Fruit fly (Drosophila melanogaster) whole organism, embryonic: ENCODE results near the gene CG1971.

Experiments used
- CG10565 ChIP-seq: fragments of 200-800 bp; sonication (Bioruptor generic); optimal IDR thresholded peaks from 3 replicates; lab custom pipeline; 2016; ENCODE audit warnings: missing biosample characterization, mild to moderate bottlenecking, missing genetic modification characterization
- CG11695 ChIP-seq: fragments of 200-800 bp; sonication (Bioruptor generic); IDR thresholded peaks from 3 replicates; pipeline ENCODE4 v1.3.6; 2022; ENCODE audit warnings: missing biosample characterization, missing genetic modification characterization
- CG13287 ChIP-seq: fragments of 200-800 bp; sonication (Bioruptor generic); IDR thresholded peaks from 2 replicates; pipeline ENCODE4 v1.3.6; 2022; ENCODE audit warnings: missing biosample characterization, missing genetic modification characterization; ENCODE audit not compliant: partially characterized antibody
- CG14050 ChIP-seq: fragments of 200-800 bp; sonication (Bioruptor generic); IDR thresholded peaks from 3 replicates; pipeline ENCODE4 v1.3.6; 2022; ENCODE audit warnings: missing biosample characterization, missing genetic modification characterization
- CG14667 ChIP-seq: fragments of 200-800 bp; sonication (Bioruptor generic); IDR thresholded peaks from 2 replicates; pipeline ENCODE4 v1.3.6; 2022; ENCODE audit warnings: missing biosample characterization, missing genetic modification characterization
- CG1529 ChIP-seq: fragments of 200-800 bp; sonication (Bioruptor generic); optimal IDR thresholded peaks from 3 replicates; lab custom pipeline; 2018; ENCODE audit warnings: missing biosample characterization, missing genetic modification characterization
- CG17361 ChIP-seq: fragments of 200-800 bp; sonication (Bioruptor generic); IDR thresholded peaks from 3 replicates; pipeline ENCODE4 v1.3.6; 2022; ENCODE audit warnings: missing biosample characterization, missing genetic modification characterization
- CG17829 ChIP-seq: fragments of 200-800 bp; optimal IDR thresholded peaks from 2 replicates; lab custom pipeline; 2019; ENCODE audit warnings: missing biosample characterization, mild to moderate bottlenecking, missing genetic modification characterization, moderate library complexity
- CG2116 ChIP-seq: fragments of 200-800 bp; sonication (Bioruptor generic); optimal IDR thresholded peaks from 3 replicates; lab custom pipeline; 2018; ENCODE audit warnings: missing biosample characterization, mild to moderate bottlenecking, missing genetic modification characterization
- CG31365 ChIP-seq: fragments of 200-800 bp; sonication (Bioruptor generic); optimal IDR thresholded peaks from 2 replicates; lab custom pipeline; 2018; ENCODE audit warnings: missing biosample characterization, mild to moderate bottlenecking, missing genetic modification characterization
- CG31441 ChIP-seq: fragments of 200-800 bp; sonication (Bioruptor generic); IDR thresholded peaks from 2 replicates; pipeline ENCODE4 v1.3.6; 2022; ENCODE audit warnings: missing biosample characterization, missing genetic modification characterization
- CG42726 ChIP-seq: fragments of 200-800 bp; sonication (Bioruptor generic); IDR thresholded peaks from 2 replicates; pipeline ENCODE4 v1.3.6; 2022; ENCODE audit warnings: missing biosample characterization, missing genetic modification characterization; ENCODE audit not compliant: partially characterized antibody
- CG8765 ChIP-seq: fragments of 200-800 bp; sonication (Bioruptor generic); IDR thresholded peaks from 2 replicates; pipeline ENCODE4 v1.3.6; 2022; ENCODE audit warnings: missing biosample characterization, missing genetic modification characterization
- D19B ChIP-seq: fragments of 200-800 bp; sonication (Bioruptor generic); optimal IDR thresholded peaks from 2 replicates; lab custom pipeline; 2017; ENCODE audit warnings: missing biosample characterization, mild to moderate bottlenecking, missing genetic modification characterization
- Dref ChIP-seq: fragments of 200-800 bp; sonication (Bioruptor generic); IDR thresholded peaks from 2 replicates; pipeline ENCODE4 v1.3.6; 2022; ENCODE audit warnings: missing biosample characterization, missing genetic modification characterization
- H2.0 ChIP-seq: fragments of 200-800 bp; sonication (Bioruptor generic); IDR thresholded peaks from 2 replicates; pipeline ENCODE4 v1.3.6; 2022; ENCODE audit warnings: missing biosample characterization, missing genetic modification characterization
- Hr51 ChIP-seq, 2 experiments: fragments of 200-800 bp; sonication (Bioruptor generic); optimal IDR thresholded peaks; 2 replicates in 1 of 2; 3 replicates in 1 of 2; lab custom pipeline; 2016 to 2018; ENCODE audit warnings: missing biosample characterization in 2 of 2, missing genetic modification characterization in 2 of 2, mild to moderate bottlenecking in 1 of 2, moderate library complexity in 1 of 2
- MESR4 ChIP-seq: fragments of 200-800 bp; sonication (Bioruptor generic); optimal IDR thresholded peaks from 2 replicates; lab custom pipeline; 2018; ENCODE audit warnings: missing biosample characterization, mild to moderate bottlenecking, missing genetic modification characterization, moderate library complexity
- Ptx1 ChIP-seq: fragments of 200-800 bp; sonication (Bioruptor generic); IDR thresholded peaks from 2 replicates; pipeline ENCODE4 v1.3.6; 2022; ENCODE audit warnings: missing biosample characterization, missing genetic modification characterization
- Spps ChIP-seq: fragments of 200-800 bp; sonication (Bioruptor generic); optimal IDR thresholded peaks from 2 replicates; lab custom pipeline; 2018; ENCODE audit warnings: missing biosample characterization, mild to moderate bottlenecking, missing genetic modification characterization
- Trl ChIP-seq, 3 experiments: fragments of >200 bp in 2 of 3; fragments of 200-800 bp in 1 of 3; sonication (Bioruptor generic) in 1 of 3; optimal IDR thresholded peaks; 2 replicates in 1 of 3; 3 replicates in 2 of 3; lab custom pipeline; 2016 to 2017; ENCODE audit warnings: missing biosample characterization in 1 of 3, missing genetic modification characterization in 1 of 3
- Vsx1 ChIP-seq: fragments of 200-800 bp; sonication (Bioruptor generic); optimal IDR thresholded peaks from 2 replicates; lab custom pipeline; 2017; ENCODE audit warnings: missing biosample characterization, mild to moderate bottlenecking, missing genetic modification characterization, missing genetic modification reagents
- ac ChIP-seq: fragments of 200-800 bp; sonication (Bioruptor generic); optimal IDR thresholded peaks from 3 replicates; lab custom pipeline; 2017; ENCODE audit warnings: missing biosample characterization, mild to moderate bottlenecking, missing genetic modification characterization
- cas ChIP-seq: fragments of 200-800 bp; sonication (Bioruptor generic); IDR thresholded peaks from 2 replicates; pipeline ENCODE4 v1.3.6; 2022; ENCODE audit warnings: missing biosample characterization, missing genetic modification characterization
- ci ChIP-seq: fragments of 200-800 bp; sonication (Bioruptor generic); IDR thresholded peaks from 3 replicates; pipeline ENCODE4 v1.3.6; 2022; ENCODE audit warnings: missing biosample characterization, missing genetic modification characterization
- cwo ChIP-seq: fragments of 200-800 bp; sonication (Bioruptor generic); optimal IDR thresholded peaks from 3 replicates; lab custom pipeline; 2017; ENCODE audit warnings: missing biosample characterization, missing genetic modification characterization, mild to moderate bottlenecking, moderate library complexity, missing genetic modification reagents
- dmrt11E ChIP-seq: fragments of 200-800 bp; sonication (Bioruptor generic); optimal IDR thresholded peaks from 3 replicates; lab custom pipeline; 2018; ENCODE audit warnings: missing biosample characterization, mild to moderate bottlenecking, missing genetic modification characterization, moderate library complexity
- emc ChIP-seq: fragments of 200-800 bp; sonication (Bioruptor generic); optimal IDR thresholded peaks from 2 replicates; lab custom pipeline; 2016; ENCODE audit warnings: missing biosample characterization, missing genetic modification characterization
- exex ChIP-seq: fragments of 200-800 bp; sonication (Bioruptor generic); optimal IDR thresholded peaks from 4 replicates; lab custom pipeline; 2018; ENCODE audit warnings: missing biosample characterization, mild to moderate bottlenecking, missing genetic modification characterization, moderate library complexity
- eyg ChIP-seq: fragments of 200-800 bp; sonication (Bioruptor generic); optimal IDR thresholded peaks from 3 replicates; lab custom pipeline; 2016; ENCODE audit warnings: missing biosample characterization, missing genetic modification characterization
- gfzf ChIP-seq: fragments of 200-800 bp; sonication (Bioruptor generic); optimal IDR thresholded peaks from 2 replicates; lab custom pipeline; 2016; ENCODE audit warnings: missing biosample characterization, mild to moderate bottlenecking, missing genetic modification characterization, moderate library complexity
- grau ChIP-seq: fragments of 200-800 bp; optimal IDR thresholded peaks from 3 replicates; lab custom pipeline; 2019; ENCODE audit warnings: missing biosample characterization, mild to moderate bottlenecking, missing genetic modification characterization, moderate library complexity
- h ChIP-seq: fragments of >200 bp; optimal IDR thresholded peaks from 2 replicates; lab custom pipeline; 2017
- insv ChIP-seq, 2 experiments: fragments of 200-800 bp; sonication (Bioruptor generic); optimal IDR thresholded peaks; 3 replicates each; lab custom pipeline; 2016 to 2018; ENCODE audit warnings: missing biosample characterization in 2 of 2, missing genetic modification characterization in 2 of 2
- jigr1 ChIP-seq: fragments of 200-800 bp; sonication (Bioruptor generic); IDR thresholded peaks from 3 replicates; pipeline ENCODE4 v1.3.6; 2022; ENCODE audit warnings: missing biosample characterization, missing genetic modification characterization
- jing ChIP-seq: fragments of 200-800 bp; sonication (Bioruptor generic); optimal IDR thresholded peaks from 2 replicates; lab custom pipeline; 2018; ENCODE audit warnings: missing biosample characterization, mild to moderate bottlenecking, missing genetic modification characterization
- knrl ChIP-seq: fragments of 200-800 bp; sonication (Bioruptor generic); IDR thresholded peaks from 3 replicates; pipeline ENCODE4 v1.3.6; 2022; ENCODE audit warnings: missing biosample characterization, missing genetic modification characterization; ENCODE audit not compliant: partially characterized antibody
- luna ChIP-seq: fragments of 200-800 bp; sonication (Bioruptor generic); optimal IDR thresholded peaks from 2 replicates; lab custom pipeline; 2016; ENCODE audit warnings: missing biosample characterization, missing genetic modification characterization
- mld ChIP-seq: fragments of 200-800 bp; sonication (Bioruptor generic); IDR thresholded peaks from 3 replicates; pipeline ENCODE4 v1.3.6; 2022; ENCODE audit warnings: missing biosample characterization, missing genetic modification characterization; ENCODE audit not compliant: partially characterized antibody
- nerfin-1 ChIP-seq: fragments of 200-800 bp; sonication (Bioruptor generic); optimal IDR thresholded peaks from 3 replicates; lab custom pipeline; 2019; ENCODE audit warnings: missing biosample characterization, mild to moderate bottlenecking, missing genetic modification characterization, moderate library complexity
- odd ChIP-seq: fragments of 200-800 bp; sonication (Bioruptor generic); optimal IDR thresholded peaks from 2 replicates; lab custom pipeline; 2017; ENCODE audit warnings: missing biosample characterization, mild to moderate bottlenecking, missing genetic modification characterization
- psq ChIP-seq: fragments of 200-800 bp; sonication (Bioruptor generic); optimal IDR thresholded peaks from 2 replicates; lab custom pipeline; 2017; ENCODE audit warnings: missing biosample characterization, missing genetic modification characterization
- pum ChIP-seq: fragments of 200-800 bp; sonication (Bioruptor generic); optimal IDR thresholded peaks from 2 replicates; lab custom pipeline; 2016; ENCODE audit warnings: missing biosample characterization, missing genetic modification characterization
- sd ChIP-seq: fragments of 200-800 bp; sonication (Bioruptor generic); optimal IDR thresholded peaks from 3 replicates; lab custom pipeline; 2018; ENCODE audit warnings: missing biosample characterization, mild to moderate bottlenecking, missing genetic modification characterization, moderate library complexity
- sisA ChIP-seq: fragments of 200-800 bp; sonication (Bioruptor generic); IDR thresholded peaks from 2 replicates; pipeline ENCODE4 v1.3.6; 2022; ENCODE audit warnings: missing biosample characterization, missing genetic modification characterization
- sr ChIP-seq: fragments of 200-800 bp; sonication (Bioruptor generic); IDR thresholded peaks from 3 replicates; pipeline ENCODE4 v1.3.6; 2022; ENCODE audit warnings: missing biosample characterization, missing genetic modification characterization
- ssp ChIP-seq: fragments of 200-800 bp; sonication (Bioruptor generic); IDR thresholded peaks from 2 replicates; pipeline ENCODE4 v1.3.6; 2022; ENCODE audit warnings: missing biosample characterization, missing genetic modification characterization
- tna ChIP-seq: fragments of 200-800 bp; sonication (Bioruptor generic); IDR thresholded peaks from 2 replicates; pipeline ENCODE4 v1.3.6; 2022; ENCODE audit warnings: missing biosample characterization, missing genetic modification characterization; ENCODE audit not compliant: partially characterized antibody
- zen2 ChIP-seq: fragments of 200-800 bp; sonication (Bioruptor generic); IDR thresholded peaks from 3 replicates; pipeline ENCODE4 v1.3.6; 2022; ENCODE audit warnings: missing biosample characterization, missing genetic modification characterization; ENCODE audit not compliant: partially characterized antibody

CG1971 gene

dm6 chr3R:31771790-31772576, 33.3 kb upstream of the CG1971 start, which contains the start of the genes betaGlu and sip3 (continued):
- TF ChIP-seq jigr1 (GFP tag; lab: Robert Waterston, UW) (peak; percentile 35; the same call in 1 of the 3 replicates), sd (tag; lab: Kevin White, UChicago) (no peak), Spps (tag; lab: Kevin White, UChicago) (no peak), psq (GFP tag; lab: Kevin White, UChicago) (no peak), cas (GFP tag; lab: Robert Waterston, UW) (no peak), luna (GFP tag; lab: Kevin White, UChicago) (no peak), zen2 (GFP tag; lab: Robert Waterston, UW) (peak; percentile 86), cwo (GFP tag; lab: Kevin White, UChicago) (no peak), MESR4 (GFP tag; lab: Kevin White, UChicago) (peak; percentile 61), CG10565 (GFP tag; lab: Kevin White, UChicago) (no peak), emc (GFP tag; lab: Kevin White, UChicago) (no peak), knrl (GFP tag; lab: Robert Waterston, UW) (peak; percentile 93), Ptx1 (GFP tag; lab: Robert Waterston, UW) (no peak), ci (GFP tag; lab: Robert Waterston, UW) (no peak), grau (tag; lab: Kevin White, UChicago) (peak; percentile 25), exex (tag; lab: Kevin White, UChicago) (no peak), ssp (GFP tag; lab: Robert Waterston, UW) (no peak), insv (GFP tag; optimal IDR thresholded peaks at IDR 0.05; lab: Kevin White, UChicago) (no peak), CG14050 (GFP tag; lab: Robert Waterston, UW) (no peak), nerfin-1 (tag; lab: Kevin White, UChicago) (no peak), odd (no peak), h (lab: Kevin White, UChicago) (no peak), jing (GFP tag; lab: Kevin White, UChicago) (no peak), CG2116 (GFP tag; lab: Kevin White, UChicago) (peak; percentile 89), CG31441 (GFP tag; lab: Robert Waterston, UW) (peak; percentile 22; the same call in 1 of the 2 replicates), D19B (GFP tag; lab: Kevin White, UChicago) (no peak), Vsx1 (GFP tag; lab: Kevin White, UChicago) (no peak), CG17829 (peak; percentile 36), Dref (GFP tag; lab: Robert Waterston, UW) (peak; percentile 91), CG42726 (GFP tag; lab: Robert Waterston, UW) (peak; percentile 89), dmrt11E (tag; lab: Kevin White, UChicago) (peak; percentile 21), CG1529 (GFP tag; lab: Kevin White, UChicago) (no peak), Trl (optimal IDR thresholded peaks at IDR 0.05; lab: Kevin White, UChicago) (no peak), Trl (GFP tag; optimal IDR thresholded peaks at IDR 0.05; lab: Kevin White, UChicago) (no peak), CG13287 (GFP tag; lab: Robert Waterston, UW) (peak; percentile 93), CG8765 (GFP tag; lab: Robert Waterston, UW) (no peak), tna (GFP tag; lab: Robert Waterston, UW) (peak; percentile 93), mld (GFP tag; lab: Robert Waterston, UW) (peak; percentile 72; the same call in 2 of the 3 replicates), ac (GFP tag; lab: Kevin White, UChicago) (no peak), CG14667 (GFP tag; lab: Robert Waterston, UW) (no peak), H2.0 (no peak), sisA (GFP tag; lab: Robert Waterston, UW) (no peak), CG17361 (peak; percentile 75; the same call in 2 of the 3 replicates), Hr51 (GFP tag; optimal IDR thresholded peaks at IDR 0.05; lab: Kevin White, UChicago) (no peak), eyg (GFP tag; lab: Kevin White, UChicago) (no peak), sr (no peak), CG11695 (no peak), CG31365 (tag; lab: Kevin White, UChicago) (no peak), pum (no peak), gfzf (peak; percentile 66)
